Worm (Caenorhabditis elegans) whole organism, young adult: Measurements from ENCODE around the gene lido-18.

Source experiments
- mxl-1 ChIP-seq: sonication (generic microtip); optimal IDR thresholded peaks from 2 replicates; lab custom pipeline; 2016; ENCODE audit warnings: missing genetic modification characterization, missing compliant biosample characterization
- nhr-90 ChIP-seq: sonication (generic microtip); optimal IDR thresholded peaks from 2 replicates; lab custom pipeline; 2016; ENCODE audit warnings: missing genotype, mild to moderate bottlenecking, missing genetic modification characterization, missing compliant biosample characterization
- unc-130 ChIP-seq: sonication (generic microtip); optimal IDR thresholded peaks from 2 replicates; lab custom pipeline; 2016; ENCODE audit warnings: missing genetic modification reagents, missing genetic modification characterization, missing compliant biosample characterization

- TF ChIP-seq mxl-1 (tag; lab: Kevin White, UChicago) (no peak), nhr-90 (tag; lab: Kevin White, UChicago) (no peak), unc-130 (GFP tag; lab: Kevin White, UChicago) (no peak)
Measured at ce11 chrIII:7648841-7649240, 13.2 kb upstream of the lido-18 start.
